3 fruit fly cellular contexts compared by ENCODE assay signal in genomic region chrX:6987091-6987490, dm6.
TF ChIP-seq lines count a peak whose summit lies in the region.

No protein-coding gene starts in this region.

- no peak for TF ChIP-seq CTCF in whole organism, embryonic (GFP tag; optimal IDR thresholded peaks at IDR 0.05; lab: Kevin White, UChicago)

TF ChIP-seq in whole organism, embryonic, 481 proteins besides CTCF, POLR2A, EP300 and RAD21 (continues in another document):
- TF ChIP-seq Myb (GFP tag; optimal IDR thresholded peaks at IDR 0.05; lab: Kevin White, UChicago), result no peak
- TF ChIP-seq Dref (GFP tag; IDR thresholded peaks at IDR 0.05; lab: Robert Waterston, UW), result no peak
- no peak for TF ChIP-seq NfI (GFP tag; optimal IDR thresholded peaks at IDR 0.05; lab: Kevin White, UChicago)
- TF ChIP-seq Trl (optimal IDR thresholded peaks at IDR 0.05; lab: Kevin White, UChicago), result peak; percentile 58 to 72
- TF ChIP-seq Trl (GFP tag; optimal IDR thresholded peaks at IDR 0.05; lab: Kevin White, UChicago), result no peak
- TF ChIP-seq CG18599 (GFP tag; optimal IDR thresholded peaks at IDR 0.05; lab: Kevin White, UChicago), result no peak
- TF ChIP-seq sens (GFP tag; lab: Kevin White, UChicago), result peak; percentile 77
- peak; percentile 81 for TF ChIP-seq D19B (GFP tag; optimal IDR thresholded peaks at IDR 0.05; lab: Kevin White, UChicago)
- no peak for TF ChIP-seq hth (optimal IDR thresholded peaks at IDR 0.05; lab: Kevin White, UChicago)
- TF ChIP-seq Hr3 (GFP tag; optimal IDR thresholded peaks at IDR 0.05; lab: Kevin White, UChicago), result no peak
- no peak for TF ChIP-seq CG10321 (GFP tag; IDR thresholded peaks at IDR 0.05; lab: Robert Waterston, UW)
- no peak for TF ChIP-seq stc (GFP tag; IDR thresholded peaks at IDR 0.05; lab: Robert Waterston, UW)
- TF ChIP-seq CG3163 (GFP tag; optimal IDR thresholded peaks at IDR 0.05; lab: Kevin White, UChicago), result no peak
- no peak for TF ChIP-seq zf30C (GFP tag; optimal IDR thresholded peaks at IDR 0.05; lab: Kevin White, UChicago)
- TF ChIP-seq gcm (GFP tag; optimal IDR thresholded peaks at IDR 0.05; lab: Kevin White, UChicago), result no peak
- TF ChIP-seq pfk (GFP tag; optimal IDR thresholded peaks at IDR 0.05; lab: Kevin White, UChicago), result peak; percentile 98
- no peak for TF ChIP-seq Dek (tag; optimal IDR thresholded peaks at IDR 0.05; lab: Kevin White, UChicago)
- no peak for TF ChIP-seq CG11398 (GFP tag; optimal IDR thresholded peaks at IDR 0.05; lab: Kevin White, UChicago)
- TF ChIP-seq Mad (GFP tag; optimal IDR thresholded peaks at IDR 0.05; lab: Kevin White, UChicago), result no peak
- TF ChIP-seq chinmo (GFP tag; IDR thresholded peaks at IDR 0.05; lab: Robert Waterston, UW; ENCODE audit: partially characterized antibody), result 0 out of 4 replicates have a peak, but pooled peaks have one; percentile 47
- TF ChIP-seq Hand (GFP tag; optimal IDR thresholded peaks at IDR 0.05; lab: Kevin White, UChicago), result no peak
- TF ChIP-seq hbn (GFP tag; IDR thresholded peaks at IDR 0.05; lab: Robert Waterston, UW; ENCODE audit: partially characterized antibody), result no peak
- TF ChIP-seq row (GFP tag; IDR thresholded peaks at IDR 0.05; lab: Robert Waterston, UW), result peak; percentile 18; the same call in 1 of the 3 replicates
- TF ChIP-seq CG8359 (GFP tag; optimal IDR thresholded peaks at IDR 0.05; lab: Kevin White, UChicago; ENCODE audit: borderline replicate concordance), result no peak
- no peak for TF ChIP-seq CG11696 (GFP tag; IDR thresholded peaks at IDR 0.05; lab: Robert Waterston, UW)
- no peak for TF ChIP-seq CG14014 (GFP tag; IDR thresholded peaks at IDR 0.05; lab: Robert Waterston, UW)
- no peak for TF ChIP-seq CG6765 (GFP tag; optimal IDR thresholded peaks at IDR 0.05; lab: Kevin White, UChicago)
- TF ChIP-seq sima (GFP tag; optimal IDR thresholded peaks at IDR 0.05; lab: Kevin White, UChicago), result no peak
- TF ChIP-seq Pdp1 (GFP tag; optimal IDR thresholded peaks at IDR 0.05; lab: Kevin White, UChicago), result peak in 1 of 2 experiments; percentile 51
- TF ChIP-seq CG15011 (GFP tag; optimal IDR thresholded peaks at IDR 0.05; lab: Kevin White, UChicago), result no peak
- TF ChIP-seq inv (GFP tag; IDR thresholded peaks at IDR 0.05; lab: Robert Waterston, UW; ENCODE audit: partially characterized antibody), result no peak

TF ChIP-seq in whole organism, prepupa, 60 proteins besides CTCF, POLR2A, EP300 and RAD21:
- no peak for TF ChIP-seq CG6854 (GFP tag; optimal IDR thresholded peaks at IDR 0.05; lab: Kevin White, UChicago)
- TF ChIP-seq fd85E (GFP tag; optimal IDR thresholded peaks at IDR 0.05; lab: Kevin White, UChicago), result no peak
- peak; percentile 24 for TF ChIP-seq dsx (GFP tag; optimal IDR thresholded peaks at IDR 0.05; lab: Kevin White, UChicago; ENCODE audit: poor library complexity, severe bottlenecking)
- TF ChIP-seq CG9139 (GFP tag; optimal IDR thresholded peaks at IDR 0.05; lab: Kevin White, UChicago), result peak; percentile 15
TF ChIP-seq in whole organism, prepupa: peak in this region for 2.

TF ChIP-seq in whole organism, wandering third instar larva, 38 proteins besides CTCF, POLR2A, EP300 and RAD21:
- peak; percentile 33 for TF ChIP-seq Dif (GFP tag; optimal IDR thresholded peaks at IDR 0.05; lab: Kevin White, UChicago; ENCODE audit: partially characterized antibody)
- no peak for TF ChIP-seq Mio (GFP tag; optimal IDR thresholded peaks at IDR 0.05; lab: Kevin White, UChicago)
